Fruit fly (Drosophila melanogaster) whole organism, wandering third instar larva: ENCODE data around the gene CG6733.

Source experiments
- Dfd ChIP-seq: fragments of >200 bp; optimal IDR thresholded peaks from 2 replicates; lab custom pipeline; 2017; ENCODE audit warnings: missing biosample characterization, missing genetic modification characterization
- OdsH ChIP-seq: fragments of 200-800 bp; sonication (Bioruptor generic); optimal IDR thresholded peaks from 2 replicates; lab custom pipeline; 2016; ENCODE audit warnings: missing biosample characterization, mild to moderate bottlenecking, missing genetic modification characterization
- lola ChIP-seq: fragments of >200 bp; optimal IDR thresholded peaks from 2 replicates; lab custom pipeline; 2017; ENCODE audit warnings: missing biosample characterization, missing genetic modification characterization
- psq ChIP-seq: fragments of 200-800 bp; sonication (Bioruptor generic); optimal IDR thresholded peaks from 3 replicates; lab custom pipeline; 2017; ENCODE audit warnings: missing biosample characterization, mild to moderate bottlenecking, missing genetic modification characterization, moderate library complexity
- rgr ChIP-seq: fragments of 200-800 bp; sonication (Bioruptor generic); optimal IDR thresholded peaks from 3 replicates; lab custom pipeline; 2016; ENCODE audit warnings: missing biosample characterization, mild to moderate bottlenecking, missing genetic modification characterization
- usp ChIP-seq: fragments of >200 bp; optimal IDR thresholded peaks from 2 replicates; lab custom pipeline; 2017; ENCODE audit warnings: missing biosample characterization, missing genetic modification characterization

dm6 chr3R:23056113-23056512 is 41.4 kb upstream of the CG6733 start:
- no peak for TF ChIP-seq psq (GFP tag; lab: Kevin White, UChicago)
- no peak for TF ChIP-seq rgr (GFP tag; lab: Kevin White, UChicago)
- TF ChIP-seq OdsH: no peak
- no peak for TF ChIP-seq Dfd (GFP tag; lab: Kevin White, UChicago)
- TF ChIP-seq usp (GFP tag; lab: Kevin White, UChicago): no peak
- no peak for TF ChIP-seq lola (GFP tag; lab: Kevin White, UChicago)
